Worm (Caenorhabditis elegans) whole organism, L3 larva: ENCODE measurements around the gene fipr-9.

Experiments
- R02D3.7 ChIP-seq: fragments of 150-350 bp; optimal IDR thresholded peaks from 2 replicates; lab custom pipeline; 2014; ENCODE audit warnings: missing biosample characterization, missing genetic modification characterization
- ZK546.5 ChIP-seq: sonication (generic microtip); optimal IDR thresholded peaks from 2 replicates; lab custom pipeline; 2017; ENCODE audit warnings: missing biosample characterization, missing genetic modification characterization
- aly-2 ChIP-seq: fragments of 150-350 bp; optimal IDR thresholded peaks from 2 replicates; lab custom pipeline; 2014; ENCODE audit warnings: missing biosample characterization, missing genetic modification characterization
- ama-1 ChIP-seq: fragments of 150-350 bp; optimal IDR thresholded peaks from 2 replicates; lab custom pipeline; 2018
- ceh-16 ChIP-seq: sonication (generic microtip); optimal IDR thresholded peaks from 2 replicates; lab custom pipeline; 2017; ENCODE audit warnings: missing biosample characterization, missing genetic modification characterization
- ceh-28 ChIP-seq: fragments of 150-350 bp; optimal IDR thresholded peaks from 2 replicates; lab custom pipeline; 2014; ENCODE audit warnings: missing biosample characterization, missing genetic modification reagents, missing genetic modification characterization
- ceh-82 ChIP-seq: fragments of 150-350 bp; optimal IDR thresholded peaks from 2 replicates; lab custom pipeline; 2014; ENCODE audit warnings: missing biosample characterization, missing genetic modification characterization
- ceh-9 ChIP-seq: sonication (generic microtip); optimal IDR thresholded peaks from 2 replicates; lab custom pipeline; 2018; ENCODE audit warnings: missing biosample characterization, missing genetic modification characterization
- daf-12 ChIP-seq: fragments of 150-350 bp; optimal IDR thresholded peaks from 2 replicates; lab custom pipeline; 2014; ENCODE audit warnings: missing biosample characterization, missing genetic modification reagents, missing genetic modification characterization
- egl-27 ChIP-seq: sonication (generic microtip); optimal IDR thresholded peaks from 4 replicates; lab custom pipeline; 2017; ENCODE audit warnings: missing biosample characterization, missing genetic modification reagents, missing genetic modification characterization
- egl-5 ChIP-seq: fragments of 150-350 bp; optimal IDR thresholded peaks from 2 replicates; lab custom pipeline; 2017; ENCODE audit warnings: missing biosample characterization, missing genetic modification reagents, missing genetic modification characterization, inconsistent platforms
- elt-1 ChIP-seq: fragments of 150-350 bp; optimal IDR thresholded peaks from 2 replicates; lab custom pipeline; 2014; ENCODE audit warnings: missing biosample characterization, missing genetic modification characterization
- elt-2 ChIP-seq: sonication (generic microtip); optimal IDR thresholded peaks from 2 replicates; lab custom pipeline; 2016; ENCODE audit warnings: missing genetic modification reagents, mild to moderate bottlenecking, missing genetic modification characterization, missing compliant biosample characterization
- elt-3 ChIP-seq, 3 experiments: fragments of 150-350 bp in 1 of 3; sonication (generic microtip) in 2 of 3; optimal IDR thresholded peaks; 2 replicates in 2 of 3; 4 replicates in 1 of 3; lab custom pipeline; 2014 to 2017; ENCODE audit warnings: missing biosample characterization in 3 of 3, missing genetic modification characterization in 3 of 3
- eor-1 ChIP-seq, 2 experiments: fragments of 150-350 bp; optimal IDR thresholded peaks; 2 replicates each; lab custom pipeline; 2014 to 2018; ENCODE audit warnings: missing biosample characterization in 2 of 2, missing genetic modification characterization in 2 of 2
- fkh-10 ChIP-seq: sonication (generic microtip); optimal IDR thresholded peaks from 2 replicates; lab custom pipeline; 2017; ENCODE audit warnings: missing biosample characterization, missing genetic modification reagents, missing genetic modification characterization
- fkh-2 ChIP-seq: fragments of 150-350 bp; optimal IDR thresholded peaks from 2 replicates; lab custom pipeline; 2014; ENCODE audit warnings: missing biosample characterization, missing genetic modification reagents, missing genetic modification characterization
- fos-1 ChIP-seq: fragments of 150-350 bp; optimal IDR thresholded peaks from 2 replicates; lab custom pipeline; 2014; ENCODE audit warnings: missing biosample characterization, missing genetic modification characterization
- hmg-11 ChIP-seq: sonication (generic microtip); optimal IDR thresholded peaks from 2 replicates; lab custom pipeline; 2016; ENCODE audit warnings: missing genetic modification characterization, missing compliant biosample characterization
- jun-1 ChIP-seq: fragments of 150-350 bp; optimal IDR thresholded peaks from 2 replicates; lab custom pipeline; 2014; ENCODE audit warnings: missing biosample characterization, missing genetic modification reagents, missing genetic modification characterization
- lin-15B ChIP-seq: fragments of 150-350 bp; optimal IDR thresholded peaks from 2 replicates; lab custom pipeline; 2014; ENCODE audit warnings: missing biosample characterization, missing genetic modification characterization
- lin-39 ChIP-seq: fragments of 150-350 bp; optimal IDR thresholded peaks from 2 replicates; lab custom pipeline; 2018; ENCODE audit warnings: missing biosample characterization, missing genetic modification reagents, missing genetic modification characterization
- lsy-12 ChIP-seq: sonication (generic microtip); optimal IDR thresholded peaks from 2 replicates; lab custom pipeline; 2016; ENCODE audit warnings: mild to moderate bottlenecking, missing genetic modification characterization, missing compliant biosample characterization
- mdl-1 ChIP-seq: fragments of 150-350 bp; optimal IDR thresholded peaks from 2 replicates; lab custom pipeline; 2014; ENCODE audit warnings: missing biosample characterization, missing genetic modification characterization
- mml-1 ChIP-seq: fragments of 150-350 bp; sonication (generic microtip); optimal IDR thresholded peaks from 3 replicates; lab custom pipeline; 2014; ENCODE audit warnings: missing biosample characterization, missing genetic modification characterization
- nfya-1 ChIP-seq: sonication (generic microtip); optimal IDR thresholded peaks from 2 replicates; lab custom pipeline; 2017; ENCODE audit warnings: missing genetic modification characterization, mild to moderate bottlenecking, missing compliant biosample characterization, antibody characterized with exemption, moderate library complexity; ENCODE audit not compliant: insufficient read depth
- nhr-11 ChIP-seq: fragments of 150-350 bp; optimal IDR thresholded peaks from 2 replicates; lab custom pipeline; 2014; ENCODE audit warnings: missing biosample characterization, missing genetic modification characterization
- nhr-12 ChIP-seq: fragments of 150-350 bp; optimal IDR thresholded peaks from 2 replicates; lab custom pipeline; 2014; ENCODE audit warnings: missing biosample characterization, missing genetic modification characterization
- nhr-23 ChIP-seq: fragments of 150-350 bp; optimal IDR thresholded peaks from 2 replicates; lab custom pipeline; 2014; ENCODE audit warnings: missing biosample characterization, missing genetic modification reagents, missing genetic modification characterization
- nhr-237 ChIP-seq: fragments of 150-350 bp; optimal IDR thresholded peaks from 2 replicates; lab custom pipeline; 2014; ENCODE audit warnings: missing biosample characterization, missing genetic modification characterization
- nhr-25 ChIP-seq: sonication (generic microtip); optimal IDR thresholded peaks from 2 replicates; lab custom pipeline; 2017; ENCODE audit warnings: missing biosample characterization, missing genetic modification characterization
- nhr-28 ChIP-seq: fragments of 150-350 bp; optimal IDR thresholded peaks from 2 replicates; lab custom pipeline; 2014; ENCODE audit warnings: missing biosample characterization, missing genetic modification characterization
- nhr-43 ChIP-seq: sonication (generic microtip); optimal IDR thresholded peaks from 2 replicates; lab custom pipeline; 2016; ENCODE audit warnings: mild to moderate bottlenecking, missing genetic modification characterization, missing compliant biosample characterization; ENCODE audit not compliant: poor library complexity, severe bottlenecking
- nhr-67 ChIP-seq: fragments of 150-350 bp; optimal IDR thresholded peaks from 2 replicates; lab custom pipeline; 2014; ENCODE audit warnings: missing biosample characterization, missing genetic modification characterization
- nhr-76 ChIP-seq: fragments of 150-350 bp; sonication (generic microtip); optimal IDR thresholded peaks from 5 replicates; lab custom pipeline; 2014; ENCODE audit warnings: missing biosample characterization, missing genetic modification characterization
- nhr-77 ChIP-seq: fragments of 150-350 bp; optimal IDR thresholded peaks from 2 replicates; lab custom pipeline; 2014; ENCODE audit warnings: missing biosample characterization, missing genetic modification characterization
- pha-4 ChIP-seq: fragments of 150-350 bp; optimal IDR thresholded peaks from 2 replicates; lab custom pipeline; 2014; ENCODE audit warnings: missing biosample characterization, missing genetic modification reagents, missing genetic modification characterization
- pqm-1 ChIP-seq: fragments of 150-350 bp; optimal IDR thresholded peaks from 2 replicates; lab custom pipeline; 2017; ENCODE audit warnings: missing biosample characterization, missing genetic modification characterization, inconsistent platforms
- sea-2 ChIP-seq: fragments of 150-350 bp; sonication (generic microtip); optimal IDR thresholded peaks from 4 replicates; lab custom pipeline; 2014; ENCODE audit warnings: missing biosample characterization, missing genetic modification reagents, missing genetic modification characterization
- skn-1 ChIP-seq: fragments of 150-350 bp; optimal IDR thresholded peaks from 2 replicates; lab custom pipeline; 2014; ENCODE audit warnings: missing biosample characterization, missing genetic modification characterization
- snpc-4 ChIP-seq: fragments of 150-350 bp; optimal IDR thresholded peaks from 2 replicates; lab custom pipeline; 2014; ENCODE audit warnings: missing biosample characterization, missing genetic modification characterization
- tbx-2 ChIP-seq: sonication (generic microtip); optimal IDR thresholded peaks from 2 replicates; lab custom pipeline; 2016; ENCODE audit warnings: mild to moderate bottlenecking, missing genetic modification characterization, missing compliant biosample characterization
- unc-39 ChIP-seq: sonication (generic microtip); optimal IDR thresholded peaks from 4 replicates; lab custom pipeline; 2017; ENCODE audit warnings: missing biosample characterization, missing genetic modification characterization
- unc-62 ChIP-seq: fragments of 150-350 bp; sonication (generic microtip); optimal IDR thresholded peaks from 4 replicates; lab custom pipeline; 2014; ENCODE audit warnings: missing biosample characterization, missing genetic modification reagents, missing genetic modification characterization
- zag-1 ChIP-seq: fragments of 150-350 bp; optimal IDR thresholded peaks from 2 replicates; lab custom pipeline; 2014; ENCODE audit warnings: missing biosample characterization, missing genetic modification characterization
- ztf-11 ChIP-seq: fragments of 150-350 bp; optimal IDR thresholded peaks from 2 replicates; lab custom pipeline; 2014; ENCODE audit warnings: missing biosample characterization, missing genetic modification characterization
- ztf-4 ChIP-seq: fragments of 150-350 bp; optimal IDR thresholded peaks from 2 replicates; lab custom pipeline; 2014; ENCODE audit warnings: missing biosample characterization, missing genetic modification characterization

Gene fipr-9

DNA sequence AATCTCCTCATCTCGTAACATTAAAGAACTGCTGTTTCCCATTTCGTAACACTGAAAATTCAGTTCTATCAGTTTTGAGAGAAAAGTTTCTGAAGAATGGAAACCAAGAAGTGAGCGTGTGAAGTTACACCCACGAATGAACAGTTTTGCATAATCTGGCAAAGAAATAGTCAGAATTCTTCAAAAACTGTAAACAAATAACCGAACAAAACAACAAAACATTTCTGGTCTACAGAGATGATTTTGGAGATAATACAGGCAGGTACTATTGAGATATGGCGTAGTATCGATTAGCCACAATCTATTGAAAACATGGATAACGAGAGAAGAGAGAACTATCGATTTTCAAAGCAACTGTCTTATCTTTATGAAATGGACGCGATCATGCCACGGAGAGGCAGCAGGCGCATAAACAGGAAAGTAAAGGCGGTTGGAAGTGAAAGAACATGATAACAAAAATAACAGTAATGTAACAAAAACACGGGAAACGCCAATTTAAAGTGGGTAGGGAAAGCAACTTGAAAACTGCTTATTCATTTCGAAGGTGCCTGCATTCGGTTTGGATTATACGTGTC lies 17.9 kb upstream of the fipr-9 start, which contains the start of gene chpf-1:
chpf-1 (minus strand) TSS at position 51 of the 575 bp plus-strand sequence.
- TF ChIP-seq elt-2 (tag; lab: Kevin White, UChicago) (peak; percentile 77), elt-3 (tag; optimal IDR thresholded peaks at IDR 0.05; lab: Kevin White, UChicago) (peak in 1 of 3 experiments; percentile 14), ztf-4 (no peak), nhr-11 (no peak), pqm-1 (tag; lab: Kevin White, UChicago) (peak; percentile 91), tbx-2 (tag; lab: Kevin White, UChicago) (no peak), mml-1 (tag; lab: Kevin White, UChicago) (no peak), egl-5 (tag; lab: Kevin White, UChicago) (no peak), ceh-28 (tag; lab: Kevin White, UChicago) (peak; percentile 86), ztf-11 (tag; lab: Kevin White, UChicago) (no peak), snpc-4 (tag; lab: Kevin White, UChicago) (peak; percentile 41), zag-1 (no peak), nhr-43 (tag; lab: Kevin White, UChicago) (peak; percentile 34), aly-2 (no peak), egl-27 (tag; lab: Kevin White, UChicago) (no peak), nhr-23 (tag; lab: Kevin White, UChicago) (peak; percentile 42)

DNA sequence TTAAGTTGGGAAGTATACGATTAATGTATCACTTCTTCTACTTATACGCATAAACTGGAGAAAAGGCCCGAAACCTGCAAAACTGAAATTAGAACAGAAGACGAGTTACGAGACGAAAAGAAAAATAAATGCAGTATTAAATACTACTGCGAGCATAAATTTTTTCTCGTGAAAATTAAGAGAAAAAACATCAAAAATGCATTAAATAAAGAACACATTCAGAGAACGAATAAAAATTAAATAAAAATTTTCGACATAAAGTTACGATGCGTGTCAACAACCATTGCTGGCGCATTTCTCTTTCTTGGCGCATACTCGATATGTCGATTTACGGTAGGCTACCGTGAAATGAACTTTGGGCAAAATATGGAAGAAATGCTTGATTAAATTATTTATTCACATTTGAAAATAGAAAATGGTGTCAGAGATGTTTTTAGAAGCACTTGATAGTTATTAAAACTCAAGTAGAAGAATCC lies 16.6 kb upstream of the fipr-9 start, which contains the start of the genes ZK856.19 and ZK856.11:
ZK856.19 (minus strand) TSS at position 51 of the 476 bp plus-strand sequence.
ZK856.11 (minus strand) TSS at position 76 of the 476 bp plus-strand sequence.
- TF ChIP-seq fos-1 (tag; lab: Kevin White, UChicago) (no peak), eor-1 (tag; optimal IDR thresholded peaks at IDR 0.05; lab: Kevin White, UChicago) (no peak), pha-4 (tag; lab: Kevin White, UChicago) (peak; percentile 88), daf-12 (tag; lab: Kevin White, UChicago) (no peak), nhr-43 (tag; lab: Kevin White, UChicago) (peak; percentile 59), ztf-11 (tag; lab: Kevin White, UChicago) (no peak), hmg-11 (tag; lab: Kevin White, UChicago) (peak; percentile 28), pqm-1 (tag; lab: Kevin White, UChicago) (peak; percentile 30), ceh-16 (no peak), mdl-1 (tag; lab: Kevin White, UChicago) (no peak), lin-39 (tag; lab: Kevin White, UChicago) (no peak), nfya-1 (tag; lab: Kevin White, UChicago) (peak; percentile 61), nhr-67 (tag; lab: Kevin White, UChicago) (no peak), aly-2 (no peak), tbx-2 (tag; lab: Kevin White, UChicago) (peak; percentile 29), nhr-237 (tag; lab: Kevin White, UChicago) (no peak), elt-2 (tag; lab: Kevin White, UChicago) (peak; percentile 43), ama-1 (lab: Kevin White, UChicago) (no peak), skn-1 (no peak), jun-1 (peak; percentile 39), unc-39 (no peak), ceh-82 (tag; lab: Kevin White, UChicago) (no peak), elt-1 (tag; lab: Kevin White, UChicago) (no peak), snpc-4 (tag; lab: Kevin White, UChicago) (peak; percentile 60), R02D3.7 (tag; lab: Kevin White, UChicago) (peak; percentile 86), egl-27 (tag; lab: Kevin White, UChicago) (no peak), nhr-23 (tag; lab: Kevin White, UChicago) (peak; percentile 68), mml-1 (tag; lab: Kevin White, UChicago) (no peak), nhr-76 (tag; lab: Kevin White, UChicago) (no peak), unc-62 (no peak), ceh-9 (tag; lab: Kevin White, UChicago) (no peak), nhr-77 (tag; lab: Kevin White, UChicago) (no peak), lin-15B (tag; lab: Kevin White, UChicago) (peak; percentile 92), ZK546.5 (tag; lab: Kevin White, UChicago) (no peak), elt-3 (tag; optimal IDR thresholded peaks at IDR 0.05; lab: Kevin White, UChicago) (no peak), fkh-10 (GFP tag; lab: Kevin White, UChicago) (peak; percentile 28), nhr-12 (tag; lab: Kevin White, UChicago) (no peak), egl-5 (tag; lab: Kevin White, UChicago) (no peak), ceh-28 (tag; lab: Kevin White, UChicago) (peak; percentile 33), nhr-28 (tag; lab: Kevin White, UChicago) (no peak), ztf-4 (no peak), zag-1 (no peak), nhr-11 (no peak), sea-2 (GFP tag; lab: Kevin White, UChicago) (no peak), fkh-2 (tag; lab: Kevin White, UChicago) (no peak), nhr-25 (tag; lab: Kevin White, UChicago) (no peak), lsy-12 (tag; lab: Kevin White, UChicago) (peak; percentile 68)
- TF ChIP-seq, all 47 proteins: peak for 15
